Fruit fly (Drosophila melanogaster): Measurements from ENCODE around the gene Dmtn.
A peak's percentile ranks its signal among the peaks of the same experiment; 100 is the strongest.

dm6 chr3R:6351181-6351580, 54.5 kb downstream of the Dmtn start:
- TF ChIP-seq CG8119 (GFP tag; IDR thresholded peaks at IDR 0.05) (0 out of 3 replicates have a peak, but pooled peaks have one; percentile 36), dsx (GFP tag; optimal IDR thresholded peaks at IDR 0.05; ENCODE audit: poor library complexity, severe bottlenecking) (no peak), vri (GFP tag; optimal IDR thresholded peaks at IDR 0.05) (no peak), CG7368 (GFP tag; optimal IDR thresholded peaks at IDR 0.05) (no peak), salr (GFP tag; optimal IDR thresholded peaks at IDR 0.05) (peak in 1 of 2 experiments; percentile 8), Met (GFP tag; optimal IDR thresholded peaks at IDR 0.05) (no peak), CG15336 (GFP tag; IDR thresholded peaks at IDR 0.05) (no peak), Smox (GFP tag; optimal IDR thresholded peaks at IDR 0.05) (no peak), CG6808 (GFP tag; optimal IDR thresholded peaks at IDR 0.05) (no peak), Lpt (GFP tag; optimal IDR thresholded peaks at IDR 0.05) (peak; percentile 29), Ets21C (GFP tag; optimal IDR thresholded peaks at IDR 0.05) (no peak)

Measured in whole organism, prepupa.